Worm (Caenorhabditis elegans) whole organism, late embryonic: ENCODE results near the gene wdr-5.1.

Source experiments
- ama-1 ChIP-seq: fragments of 150-350 bp; optimal IDR thresholded peaks from 2 replicates; lab custom pipeline; 2014
- gmeb-2 ChIP-seq: sonication (generic microtip); optimal IDR thresholded peaks from 2 replicates; lab custom pipeline; 2016; ENCODE audit warnings: missing genetic modification characterization, inconsistent platforms, missing compliant biosample characterization
- hlh-30 ChIP-seq: sonication (generic microtip); optimal IDR thresholded peaks from 2 replicates; lab custom pipeline; 2017; ENCODE audit warnings: antibody characterized with exemption, missing genetic modification characterization, missing compliant biosample characterization; ENCODE audit not compliant: insufficient read depth

DNA sequence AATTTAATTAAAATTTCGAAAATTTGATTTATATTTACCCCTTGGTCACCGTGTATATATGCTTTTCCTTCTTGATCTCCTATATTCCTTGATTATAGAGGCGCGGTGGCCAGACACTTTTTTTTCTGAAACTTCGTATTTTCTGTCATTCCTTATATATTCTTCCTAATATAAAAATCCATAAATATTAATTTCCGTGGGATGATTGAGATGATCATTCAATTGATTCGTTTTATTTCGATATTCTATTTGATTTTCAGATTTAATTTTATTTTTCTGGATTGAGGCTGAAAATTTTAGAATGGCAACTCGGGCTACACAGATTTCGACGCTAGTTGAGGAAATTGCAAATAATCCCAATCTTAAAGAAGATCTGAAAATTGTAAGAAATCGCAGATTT is 1.5 kb downstream of the wdr-5.1 start, which contains the start of gene dph-1:
- TF ChIP-seq hlh-30 (tag; lab: Kevin White, UChicago) (no peak), ama-1 (lab: Kevin White, UChicago) (no peak), gmeb-2 (no peak)
